Worm (Caenorhabditis elegans) whole organism, young adult: ENCODE data around the gene F10E7.6.

ENCODE experiments used
- F55B11.4 ChIP-seq: sonication (generic microtip); optimal IDR thresholded peaks from 2 replicates; lab custom pipeline; 2016; ENCODE audit warnings: missing compliant biosample characterization, missing genetic modification characterization, borderline replicate concordance; ENCODE audit not compliant: insufficient read depth
- K12H6.12 ChIP-seq: fragments of 200-800 bp; sonication (Bioruptor generic); optimal IDR thresholded peaks from 2 replicates; lab custom pipeline; 2018; ENCODE audit warnings: mild to moderate bottlenecking, missing genetic modification characterization, missing compliant biosample characterization
- aptf-3 ChIP-seq: fragments of 200-800 bp; sonication (Bioruptor generic); IDR thresholded peaks from 2 replicates; pipeline ENCODE4 v1.3.6; 2022; ENCODE audit warnings: missing genetic modification characterization, missing compliant biosample characterization
- ceh-91 ChIP-seq: fragments of 200-800 bp; sonication (Bioruptor generic); IDR thresholded peaks from 2 replicates; pipeline ENCODE4 v1.3.6; 2022; ENCODE audit warnings: missing genetic modification reagents, missing genetic modification characterization, missing compliant biosample characterization
- ets-4 ChIP-seq: fragments of 200-800 bp; sonication (Bioruptor generic); optimal IDR thresholded peaks from 2 replicates; lab custom pipeline; 2018; ENCODE audit warnings: mild to moderate bottlenecking, missing genetic modification characterization, missing compliant biosample characterization
- hmg-1.2 ChIP-seq: fragments of 200-800 bp; sonication (Bioruptor generic); IDR thresholded peaks from 2 replicates; pipeline ENCODE4 v1.3.6; 2022; ENCODE audit warnings: missing genetic modification reagents, missing genetic modification characterization, missing compliant biosample characterization
- snpc-3.4 ChIP-seq: sonication (generic microtip); optimal IDR thresholded peaks from 2 replicates; lab custom pipeline; 2017; ENCODE audit warnings: missing genetic modification characterization, mild to moderate bottlenecking, missing compliant biosample characterization, antibody characterized with exemption, moderate library complexity, missing genotype, missing genetic modification reagents
- snpc-4 ChIP-seq, 5 experiments: fragments of 150-350 bp in 1 of 5; sonication (generic microtip) in 4 of 5; optimal IDR thresholded peaks; 2 replicates each; lab custom pipeline; 2014 to 2018; ENCODE audit warnings: missing genetic modification characterization in 5 of 5, missing biosample characterization in 3 of 5, antibody characterized with exemption in 2 of 5, mild to moderate bottlenecking in 2 of 5, missing compliant biosample characterization in 2 of 5, missing genotype in 2 of 5, moderate library complexity in 2 of 5, missing genetic modification reagents in 1 of 5

ce11 chrII:7119525-7119924 lies 6.6 kb downstream of the F10E7.6 start:
- TF ChIP-seq snpc-4 (GFP tag; optimal IDR thresholded peaks at IDR 0.05; lab: Kevin White, UChicago), result no peak
- TF ChIP-seq snpc-4 (tag; optimal IDR thresholded peaks at IDR 0.05; lab: Kevin White, UChicago), result no peak
- TF ChIP-seq ets-4, result no peak
- no peak for TF ChIP-seq K12H6.12 (tag; lab: Kevin White, UChicago)
- TF ChIP-seq ceh-91 (GFP tag; lab: Robert Waterston, UW), result no peak
- TF ChIP-seq hmg-1.2, result no peak
- TF ChIP-seq F55B11.4 (tag; lab: Kevin White, UChicago), result no peak
- TF ChIP-seq snpc-3.4 (tag; lab: Kevin White, UChicago), result no peak
- TF ChIP-seq aptf-3 (GFP tag; lab: Robert Waterston, UW), result no peak
